Worm (Caenorhabditis elegans): Measurements from ENCODE around the gene fbxa-151.

fbxa-151 gene

ce11 chrIII:1225116-1225515 is 41.6 kb downstream of the fbxa-151 start:
- no peak for TF ChIP-seq unc-3 (GFP tag; conservative IDR thresholded peaks at IDR 0.05)
- no peak for TF ChIP-seq unc-3 (tag; optimal IDR thresholded peaks at IDR 0.05)

- TF ChIP-seq tbx-2 (tag; optimal IDR thresholded peaks at IDR 0.05) (peak; percentile 3), elt-2 (tag; optimal IDR thresholded peaks at IDR 0.05) (peak; percentile 28), pat-9 (tag; optimal IDR thresholded peaks at IDR 0.05) (no peak), ets-4 (tag; optimal IDR thresholded peaks at IDR 0.05) (no peak), nfya-1 (tag; optimal IDR thresholded peaks at IDR 0.05) (peak; percentile 39), dve-1 (tag; optimal IDR thresholded peaks at IDR 0.05) (peak; percentile 21), ceh-34 (tag; optimal IDR thresholded peaks at IDR 0.05) (peak; percentile 99), ceh-18 (tag; optimal IDR thresholded peaks at IDR 0.05) (peak; percentile 30)
These were observed 43.2 kb downstream of the fbxa-151 start for ce11 chrIII:1223319-1224093.

ce11 chrIII:1221995-1222394 is 44.7 kb downstream of the fbxa-151 start:
- TF ChIP-seq npax-4 (tag; optimal IDR thresholded peaks at IDR 0.05): no peak
- TF ChIP-seq pag-3 (tag; optimal IDR thresholded peaks at IDR 0.05; ENCODE audit: borderline replicate concordance): no peak
- TF ChIP-seq ceh-9 (tag; optimal IDR thresholded peaks at IDR 0.05): no peak
- TF ChIP-seq ref-2 (tag; optimal IDR thresholded peaks at IDR 0.05): no peak
- peak; percentile 61 for TF ChIP-seq elt-2 (tag; optimal IDR thresholded peaks at IDR 0.05)

ce11 chrIII:1220012-1220411 is 46.7 kb downstream of the fbxa-151 start:
- TF ChIP-seq ceh-48 (tag; optimal IDR thresholded peaks at IDR 0.05) (no peak), pax-1 (tag; optimal IDR thresholded peaks at IDR 0.05) (peak; percentile 30), K02D7.2 (tag; optimal IDR thresholded peaks at IDR 0.05) (no peak), sdc-2 (tag; optimal IDR thresholded peaks at IDR 0.05) (no peak), tbx-2 (tag; optimal IDR thresholded peaks at IDR 0.05) (no peak), K09A11.1 (tag; optimal IDR thresholded peaks at IDR 0.05; ENCODE audit: insufficient read depth) (no peak), zip-5 (tag; optimal IDR thresholded peaks at IDR 0.05) (no peak), ceh-31 (tag; optimal IDR thresholded peaks at IDR 0.05) (no peak), elt-2 (tag; optimal IDR thresholded peaks at IDR 0.05) (peak; percentile 85), ceh-24 (tag; optimal IDR thresholded peaks at IDR 0.05) (no peak), F13H6.1 (tag; optimal IDR thresholded peaks at IDR 0.05) (no peak), unc-55 (GFP tag; optimal IDR thresholded peaks at IDR 0.05) (no peak)

- TF ChIP-seq ceh-30 (tag; optimal IDR thresholded peaks at IDR 0.05) (no peak), pros-1 (tag; optimal IDR thresholded peaks at IDR 0.05) (no peak), tbx-7 (tag; optimal IDR thresholded peaks at IDR 0.05) (no peak), ceh-14 (tag; optimal IDR thresholded peaks at IDR 0.05) (no peak), ets-4 (tag; optimal IDR thresholded peaks at IDR 0.05) (no peak), madf-2 (tag; optimal IDR thresholded peaks at IDR 0.05) (no peak), ztf-16 (tag; optimal IDR thresholded peaks at IDR 0.05) (no peak), elt-2 (tag; optimal IDR thresholded peaks at IDR 0.05) (no peak), pha-2 (tag; optimal IDR thresholded peaks at IDR 0.05) (no peak), T23F11.4 (GFP tag; optimal IDR thresholded peaks at IDR 0.05) (no peak), npax-4 (tag; optimal IDR thresholded peaks at IDR 0.05) (no peak)
These were observed 47.7 kb downstream of the fbxa-151 start for ce11 chrIII:1218998-1219397.

ce11 chrIII:1218221-1218620 is 48.5 kb downstream of the fbxa-151 start:
- TF ChIP-seq eyg-1 (tag; optimal IDR thresholded peaks at IDR 0.05): no peak
- no peak for TF ChIP-seq ets-4 (tag; optimal IDR thresholded peaks at IDR 0.05)
- no peak for TF ChIP-seq unc-42 (tag; optimal IDR thresholded peaks at IDR 0.05)
- TF ChIP-seq ceh-19 (GFP tag; optimal IDR thresholded peaks at IDR 0.05): no peak
- no peak for TF ChIP-seq odd-2 (tag; optimal IDR thresholded peaks at IDR 0.05)
- TF ChIP-seq gmeb-2 (tag; optimal IDR thresholded peaks at IDR 0.05): peak; percentile 15
- no peak for TF ChIP-seq T23F11.4 (GFP tag; optimal IDR thresholded peaks at IDR 0.05)
- peak; percentile 30 for TF ChIP-seq ceh-34 (tag; optimal IDR thresholded peaks at IDR 0.05)
- TF ChIP-seq ceh-30 (tag; optimal IDR thresholded peaks at IDR 0.05): no peak
- TF ChIP-seq nhr-232 (tag; optimal IDR thresholded peaks at IDR 0.05): peak; percentile 48
- peak; percentile 15 for TF ChIP-seq ref-2 (tag; optimal IDR thresholded peaks at IDR 0.05)
- no peak for TF ChIP-seq Y22D7AL.16 (tag; optimal IDR thresholded peaks at IDR 0.05)
- TF ChIP-seq pat-9 (tag; optimal IDR thresholded peaks at IDR 0.05): peak; percentile 9
- TF ChIP-seq sox-2 (GFP tag; IDR thresholded peaks at IDR 0.05): 0 out of 2 replicates have a peak, but pooled peaks have one; percentile 11
- TF ChIP-seq tbx-7 (tag; optimal IDR thresholded peaks at IDR 0.05): no peak
- no peak for TF ChIP-seq ceh-9 (tag; optimal IDR thresholded peaks at IDR 0.05)
- TF ChIP-seq C38D4.7 (GFP tag; optimal IDR thresholded peaks at IDR 0.05): no peak
- TF ChIP-seq pag-3 (tag; optimal IDR thresholded peaks at IDR 0.05; ENCODE audit: borderline replicate concordance): no peak
- TF ChIP-seq ceh-18 (tag; optimal IDR thresholded peaks at IDR 0.05): peak; percentile 25
- TF ChIP-seq ceh-31 (tag; optimal IDR thresholded peaks at IDR 0.05): no peak
